Fruit fly (Drosophila melanogaster) whole organism, embryonic: ENCODE data around the gene Ac78C.

Source experiments
- Bgb ChIP-seq: fragments of 200-800 bp; sonication (Bioruptor generic); IDR thresholded peaks from 2 replicates; pipeline ENCODE4 v1.3.6; 2022; ENCODE audit warnings: missing biosample characterization, missing genetic modification characterization; ENCODE audit not compliant: partially characterized antibody
- CG11504 ChIP-seq: fragments of 200-800 bp; sonication (Bioruptor generic); optimal IDR thresholded peaks from 3 replicates; lab custom pipeline; 2019; ENCODE audit warnings: missing biosample characterization, mild to moderate bottlenecking, missing genetic modification characterization, moderate library complexity
- CG12391 ChIP-seq: fragments of 200-800 bp; sonication (Bioruptor generic); optimal IDR thresholded peaks from 3 replicates; lab custom pipeline; 2018; ENCODE audit warnings: missing biosample characterization, mild to moderate bottlenecking, missing genetic modification characterization, moderate library complexity
- CG14710 ChIP-seq: fragments of 200-800 bp; sonication (Bioruptor generic); optimal IDR thresholded peaks from 3 replicates; lab custom pipeline; 2019; ENCODE audit warnings: missing biosample characterization, mild to moderate bottlenecking, missing genetic modification characterization, moderate library complexity
- CG14860 ChIP-seq: fragments of 200-800 bp; sonication (Bioruptor generic); IDR thresholded peaks from 3 replicates; pipeline ENCODE4 v1.3.6; 2022; ENCODE audit warnings: missing biosample characterization, missing genetic modification characterization; ENCODE audit not compliant: partially characterized antibody
- CG16863 ChIP-seq: fragments of 200-800 bp; sonication (Bioruptor generic); optimal IDR thresholded peaks from 3 replicates; lab custom pipeline; 2016; ENCODE audit warnings: missing biosample characterization, missing genetic modification characterization
- CG17802 ChIP-seq: fragments of 200-800 bp; sonication (Bioruptor generic); optimal IDR thresholded peaks from 2 replicates; lab custom pipeline; 2018; ENCODE audit warnings: missing biosample characterization, mild to moderate bottlenecking, missing genetic modification characterization, moderate library complexity
- CG17829 ChIP-seq: fragments of 200-800 bp; optimal IDR thresholded peaks from 2 replicates; lab custom pipeline; 2019; ENCODE audit warnings: missing biosample characterization, mild to moderate bottlenecking, missing genetic modification characterization, moderate library complexity
- CG18764 ChIP-seq: fragments of 200-800 bp; sonication (Bioruptor generic); optimal IDR thresholded peaks from 3 replicates; lab custom pipeline; 2016; ENCODE audit warnings: missing biosample characterization, missing genetic modification characterization
- CG2129 ChIP-seq: fragments of 200-800 bp; sonication (Bioruptor generic); IDR thresholded peaks from 2 replicates; pipeline ENCODE4 v1.3.6; 2022; ENCODE audit warnings: missing biosample characterization, missing genetic modification characterization; ENCODE audit not compliant: partially characterized antibody
- CG30020 ChIP-seq: fragments of 200-800 bp; optimal IDR thresholded peaks from 2 replicates; lab custom pipeline; 2019; ENCODE audit warnings: missing biosample characterization, mild to moderate bottlenecking, missing genetic modification characterization, moderate library complexity
- CG30403 ChIP-seq: fragments of 200-800 bp; sonication (Bioruptor generic); optimal IDR thresholded peaks from 3 replicates; lab custom pipeline; 2016; ENCODE audit warnings: missing biosample characterization, missing genetic modification characterization
- CG31441 ChIP-seq: fragments of 200-800 bp; sonication (Bioruptor generic); IDR thresholded peaks from 2 replicates; pipeline ENCODE4 v1.3.6; 2022; ENCODE audit warnings: missing biosample characterization, missing genetic modification characterization
- CG32767 ChIP-seq: fragments of 200-800 bp; sonication (Bioruptor generic); IDR thresholded peaks from 2 replicates; pipeline ENCODE4 v1.3.6; 2022; ENCODE audit warnings: missing biosample characterization, missing genetic modification characterization
- CG3995 ChIP-seq: fragments of 200-800 bp; sonication (Bioruptor generic); optimal IDR thresholded peaks from 3 replicates; lab custom pipeline; 2016; ENCODE audit warnings: missing biosample characterization, missing genetic modification characterization
- CG4854 ChIP-seq: fragments of 200-800 bp; sonication (Bioruptor generic); optimal IDR thresholded peaks from 2 replicates; lab custom pipeline; 2016; ENCODE audit warnings: missing biosample characterization, missing genetic modification characterization, inconsistent platforms
- CG6175 ChIP-seq: fragments of 200-800 bp; sonication (Bioruptor generic); IDR thresholded peaks from 3 replicates; pipeline ENCODE4 v1.3.6; 2022; ENCODE audit warnings: missing biosample characterization, missing genetic modification characterization
- CG7745 ChIP-seq: fragments of 200-800 bp; sonication (Bioruptor generic); optimal IDR thresholded peaks from 2 replicates; lab custom pipeline; 2018; ENCODE audit warnings: missing biosample characterization, mild to moderate bottlenecking, missing genetic modification characterization, moderate library complexity
- CG7928 ChIP-seq: fragments of 200-800 bp; sonication (Bioruptor generic); optimal IDR thresholded peaks from 2 replicates; lab custom pipeline; 2017; ENCODE audit warnings: missing biosample characterization, mild to moderate bottlenecking, missing genetic modification characterization
- CTCF ChIP-seq: fragments of 200-800 bp; sonication (Bioruptor generic); optimal IDR thresholded peaks from 2 replicates; lab custom pipeline; 2017; ENCODE audit warnings: missing biosample characterization, mild to moderate bottlenecking, missing genetic modification characterization, moderate library complexity
- Doc3 ChIP-seq: fragments of 200-800 bp; sonication (Bioruptor generic); IDR thresholded peaks from 3 replicates; pipeline ENCODE4 v1.3.6; 2022; ENCODE audit warnings: missing biosample characterization, missing genetic modification characterization; ENCODE audit not compliant: partially characterized antibody
- Ets97D ChIP-seq: fragments of 200-800 bp; sonication (Bioruptor generic); optimal IDR thresholded peaks from 3 replicates; lab custom pipeline; 2016; ENCODE audit warnings: missing biosample characterization, missing genetic modification characterization
- Gug ChIP-seq: fragments of 200-800 bp; sonication (Bioruptor generic); IDR thresholded peaks from 4 replicates; pipeline ENCODE4 v1.3.6; 2022; ENCODE audit warnings: missing biosample characterization, missing genetic modification characterization
- HmgD ChIP-seq: fragments of 200-800 bp; sonication (Bioruptor generic); optimal IDR thresholded peaks from 3 replicates; lab custom pipeline; 2016; ENCODE audit warnings: missing biosample characterization, missing genetic modification characterization
- MBD-R2 ChIP-seq: fragments of 200-800 bp; sonication (Bioruptor generic); IDR thresholded peaks from 2 replicates; pipeline ENCODE4 v1.3.6; 2022; ENCODE audit warnings: missing biosample characterization, missing genetic modification characterization
- MESR4 ChIP-seq: fragments of 200-800 bp; sonication (Bioruptor generic); optimal IDR thresholded peaks from 2 replicates; lab custom pipeline; 2018; ENCODE audit warnings: missing biosample characterization, mild to moderate bottlenecking, missing genetic modification characterization, moderate library complexity
- NC2α ChIP-seq: fragments of 200-800 bp; sonication (Bioruptor generic); optimal IDR thresholded peaks from 2 replicates; lab custom pipeline; 2016; ENCODE audit warnings: missing biosample characterization, missing genetic modification characterization
- Opbp ChIP-seq: fragments of 200-800 bp; sonication (Bioruptor generic); IDR thresholded peaks from 3 replicates; pipeline ENCODE4 v1.3.6; 2022; ENCODE audit warnings: missing biosample characterization, missing genetic modification characterization; ENCODE audit not compliant: partially characterized antibody
- Scr ChIP-seq: fragments of 200-800 bp; sonication (Bioruptor generic); IDR thresholded peaks from 2 replicates; pipeline ENCODE4 v1.3.6; 2022; ENCODE audit warnings: missing biosample characterization, missing genetic modification characterization; ENCODE audit not compliant: partially characterized antibody
- Sry-δ ChIP-seq: fragments of 200-800 bp; sonication (Bioruptor generic); optimal IDR thresholded peaks from 2 replicates; lab custom pipeline; 2016; ENCODE audit warnings: missing biosample characterization, missing genetic modification characterization
- chm ChIP-seq: fragments of 200-800 bp; sonication (Bioruptor generic); IDR thresholded peaks from 2 replicates; pipeline ENCODE4 v1.3.6; 2022; ENCODE audit warnings: missing biosample characterization, missing genetic modification characterization
- ci ChIP-seq: fragments of 200-800 bp; sonication (Bioruptor generic); IDR thresholded peaks from 3 replicates; pipeline ENCODE4 v1.3.6; 2022; ENCODE audit warnings: missing biosample characterization, missing genetic modification characterization
- emc ChIP-seq: fragments of 200-800 bp; sonication (Bioruptor generic); optimal IDR thresholded peaks from 2 replicates; lab custom pipeline; 2016; ENCODE audit warnings: missing biosample characterization, missing genetic modification characterization
- ewg ChIP-seq: fragments of 200-800 bp; sonication (Bioruptor generic); optimal IDR thresholded peaks from 3 replicates; lab custom pipeline; 2017; ENCODE audit warnings: mild to moderate bottlenecking, missing biosample characterization, missing genetic modification reagents, missing genetic modification characterization
- fd102C ChIP-seq: fragments of 200-800 bp; sonication (Bioruptor generic); optimal IDR thresholded peaks from 2 replicates; lab custom pipeline; 2018; ENCODE audit warnings: missing biosample characterization, mild to moderate bottlenecking, missing genetic modification characterization, moderate library complexity
- ftz-f1 ChIP-seq: fragments of 200-800 bp; sonication (Bioruptor generic); optimal IDR thresholded peaks from 2 replicates; lab custom pipeline; 2016; ENCODE audit warnings: missing biosample characterization, missing genetic modification characterization
- gfzf ChIP-seq: fragments of 200-800 bp; sonication (Bioruptor generic); optimal IDR thresholded peaks from 2 replicates; lab custom pipeline; 2016; ENCODE audit warnings: missing biosample characterization, mild to moderate bottlenecking, missing genetic modification characterization, moderate library complexity
- knrl ChIP-seq: fragments of 200-800 bp; sonication (Bioruptor generic); IDR thresholded peaks from 3 replicates; pipeline ENCODE4 v1.3.6; 2022; ENCODE audit warnings: missing biosample characterization, missing genetic modification characterization; ENCODE audit not compliant: partially characterized antibody
- nmo ChIP-seq: fragments of 200-800 bp; sonication (Bioruptor generic); optimal IDR thresholded peaks from 2 replicates; lab custom pipeline; 2018; ENCODE audit warnings: missing biosample characterization, mild to moderate bottlenecking, missing genetic modification characterization, moderate library complexity
- nom ChIP-seq: fragments of 200-800 bp; sonication (Bioruptor generic); optimal IDR thresholded peaks from 2 replicates; lab custom pipeline; 2017; ENCODE audit warnings: missing biosample characterization, missing genetic modification characterization, mild to moderate bottlenecking, moderate library complexity, missing genetic modification reagents
- pnt ChIP-seq: fragments of 200-800 bp; sonication (Bioruptor generic); optimal IDR thresholded peaks from 3 replicates; lab custom pipeline; 2016; ENCODE audit warnings: missing biosample characterization, missing genetic modification characterization
- psq ChIP-seq: fragments of 200-800 bp; sonication (Bioruptor generic); optimal IDR thresholded peaks from 2 replicates; lab custom pipeline; 2017; ENCODE audit warnings: missing biosample characterization, missing genetic modification characterization
- ranshi ChIP-seq: fragments of 200-800 bp; sonication (Bioruptor generic); IDR thresholded peaks from 2 replicates; pipeline ENCODE4 v1.3.6; 2022; ENCODE audit warnings: missing biosample characterization, missing genetic modification characterization
- ro ChIP-seq: fragments of 200-800 bp; sonication (Bioruptor generic); IDR thresholded peaks from 2 replicates; pipeline ENCODE4 v1.3.6; 2022; ENCODE audit warnings: missing biosample characterization, missing genetic modification characterization
- schlank ChIP-seq: fragments of 200-800 bp; sonication (Bioruptor generic); optimal IDR thresholded peaks from 2 replicates; lab custom pipeline; 2018; ENCODE audit warnings: missing biosample characterization, mild to moderate bottlenecking, missing genetic modification characterization
- sd ChIP-seq: fragments of 200-800 bp; sonication (Bioruptor generic); optimal IDR thresholded peaks from 3 replicates; lab custom pipeline; 2018; ENCODE audit warnings: missing biosample characterization, mild to moderate bottlenecking, missing genetic modification characterization, moderate library complexity
- ssp ChIP-seq: fragments of 200-800 bp; sonication (Bioruptor generic); IDR thresholded peaks from 2 replicates; pipeline ENCODE4 v1.3.6; 2022; ENCODE audit warnings: missing biosample characterization, missing genetic modification characterization
- sug ChIP-seq: fragments of 200-800 bp; optimal IDR thresholded peaks from 2 replicates; lab custom pipeline; 2019; ENCODE audit warnings: missing biosample characterization, mild to moderate bottlenecking, missing genetic modification characterization, moderate library complexity
- trh ChIP-seq: fragments of 200-800 bp; sonication (Bioruptor generic); optimal IDR thresholded peaks from 2 replicates; lab custom pipeline; 2016; ENCODE audit warnings: missing biosample characterization, missing genetic modification characterization

Gene Ac78C

DNA sequence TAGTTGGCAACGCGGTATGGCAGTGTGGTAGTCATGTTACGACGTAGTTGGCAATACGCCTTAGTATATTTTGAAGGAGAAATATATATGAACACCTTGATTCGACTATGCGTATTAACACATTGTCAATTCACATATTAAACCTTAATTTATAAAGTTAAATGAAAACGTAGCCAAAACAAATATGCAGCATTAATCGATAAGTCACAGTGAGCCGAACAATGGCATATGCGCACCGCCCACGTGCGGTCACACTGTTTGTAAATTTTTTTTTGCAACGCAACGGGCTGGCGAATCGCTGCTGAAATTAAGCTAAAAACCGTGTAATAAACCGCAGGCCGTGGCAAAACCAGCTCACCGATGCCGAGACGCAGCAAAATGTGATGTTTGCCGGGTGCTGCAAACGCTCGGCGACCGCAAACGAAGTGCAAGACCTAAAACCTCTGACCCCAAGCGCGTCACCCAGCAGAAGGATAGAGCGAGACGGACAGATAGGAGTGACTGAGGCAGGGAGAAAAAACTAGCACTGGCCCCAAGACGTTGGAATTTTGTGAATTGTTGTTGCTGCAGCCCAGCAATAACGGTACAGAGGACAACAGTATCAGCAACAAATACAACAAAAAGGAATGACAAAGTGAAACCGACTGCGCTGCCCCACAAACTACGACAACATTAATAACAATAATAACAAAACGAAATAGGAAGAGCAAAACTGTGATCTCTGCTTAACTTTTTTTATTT is 4.0 kb upstream of the Ac78C start (continued):
- TF ChIP-seq MBD-R2 (GFP tag; lab: Robert Waterston, UW) (peak; percentile 50; the same call in 1 of the 2 replicates), CG18764 (GFP tag; lab: Kevin White, UChicago) (no peak), chm (GFP tag; lab: Robert Waterston, UW) (peak; percentile 56; the same call in 1 of the 2 replicates), CG30403 (no peak), CG4854 (GFP tag; lab: Kevin White, UChicago) (peak; percentile 97), CG14860 (GFP tag; lab: Robert Waterston, UW) (no peak), Scr (GFP tag; lab: Robert Waterston, UW) (peak; percentile 53), schlank (tag; lab: Kevin White, UChicago) (no peak), CG11504 (tag; lab: Kevin White, UChicago) (peak; percentile 28), pnt (no peak), CG30020 (tag; lab: Kevin White, UChicago) (peak; percentile 3), Opbp (GFP tag; lab: Robert Waterston, UW) (peak; percentile 22; the same call in 1 of the 3 replicates), CG12391 (peak; percentile 32), CG17829 (tag; lab: Kevin White, UChicago) (peak; percentile 33), Doc3 (GFP tag; lab: Robert Waterston, UW) (0 out of 3 replicates have a peak, but pooled peaks have one; percentile 20), CG14710 (peak; percentile 65), CG17802 (tag; lab: Kevin White, UChicago) (no peak), ftz-f1 (GFP tag; lab: Kevin White, UChicago) (no peak), emc (GFP tag; lab: Kevin White, UChicago) (no peak), Gug (no peak), CG3995 (GFP tag; lab: Kevin White, UChicago) (peak; percentile 92), Sry-δ (peak; percentile 66), CG16863 (GFP tag; lab: Kevin White, UChicago) (no peak), gfzf (GFP tag; lab: Kevin White, UChicago) (peak; percentile 93), CTCF (GFP tag; lab: Kevin White, UChicago) (peak; percentile 28), knrl (GFP tag; lab: Robert Waterston, UW) (peak; percentile 58), nom (GFP tag; lab: Kevin White, UChicago) (peak; percentile 11), nmo (peak; percentile 67), ewg (GFP tag; lab: Kevin White, UChicago) (peak; percentile 38), MESR4 (peak; percentile 91), trh (no peak), CG31441 (GFP tag; lab: Robert Waterston, UW) (peak; percentile 13; the same call in 1 of the 2 replicates), HmgD (GFP tag; lab: Kevin White, UChicago) (peak; percentile 11), CG2129 (GFP tag; lab: Robert Waterston, UW) (peak; percentile 11; the same call in 1 of the 2 replicates), Bgb (GFP tag; lab: Robert Waterston, UW) (0 out of 2 replicates have a peak, but pooled peaks have one; percentile 4), ci (GFP tag; lab: Robert Waterston, UW) (0 out of 3 replicates have a peak, but pooled peaks have one; percentile 50), NC2α (no peak), CG7928 (GFP tag; lab: Kevin White, UChicago) (peak; percentile 10), CG6175 (GFP tag; lab: Robert Waterston, UW) (no peak), ranshi (GFP tag; lab: Robert Waterston, UW) (no peak), ro (no peak), sug (tag; lab: Kevin White, UChicago) (peak; percentile 27), CG32767 (GFP tag; lab: Robert Waterston, UW) (0 out of 2 replicates have a peak, but pooled peaks have one; percentile 45), Ets97D (GFP tag; lab: Kevin White, UChicago) (peak; percentile 70), CG7745 (tag; lab: Kevin White, UChicago) (no peak), fd102C (GFP tag; lab: Kevin White, UChicago) (no peak), psq (GFP tag; lab: Kevin White, UChicago) (no peak), ssp (peak; percentile 50), sd (tag; lab: Kevin White, UChicago) (peak; percentile 85)
